Fruit fly (Drosophila melanogaster) whole organism, wandering third instar larva: Measurements from ENCODE around the gene CG7133.

Experiments
- Dif ChIP-seq: fragments of 200-275, 200-300 bp; sonication (Bioruptor generic); optimal IDR thresholded peaks from 2 replicates; lab custom pipeline; 2018; ENCODE audit warnings: missing biosample characterization, missing genetic modification characterization; ENCODE audit not compliant: partially characterized antibody
- Myc ChIP-seq: fragments of >200 bp; optimal IDR thresholded peaks from 2 replicates; lab custom pipeline; 2017

- TF ChIP-seq Myc (no peak), Dif (GFP tag; lab: Kevin White, UChicago) (no peak)
Observed at dm6 chr3L:22080022-22080421, 5.7 kb upstream of the CG7133 start, which contains the start of gene Sfp79B.
